Fruit fly (Drosophila melanogaster) whole organism, embryonic: ENCODE measurements around the gene CG10550.

Source experiments
- CG31388 ChIP-seq: fragments of 200-800 bp; sonication (Bioruptor generic); optimal IDR thresholded peaks from 2 replicates; lab custom pipeline; 2016; ENCODE audit warnings: missing biosample characterization, missing genetic modification characterization
- CG5953 ChIP-seq: fragments of 200-800 bp; sonication (Bioruptor generic); IDR thresholded peaks from 2 replicates; pipeline ENCODE4 v1.3.6; 2022; ENCODE audit warnings: missing biosample characterization, missing genetic modification characterization
- CG7963 ChIP-seq: fragments of 200-800 bp; sonication (Bioruptor generic); IDR thresholded peaks from 3 replicates; pipeline ENCODE4 v1.3.6; 2022; ENCODE audit warnings: missing biosample characterization, missing genetic modification characterization; ENCODE audit not compliant: partially characterized antibody
- CG8478 ChIP-seq: fragments of >200 bp; optimal IDR thresholded peaks from 2 replicates; lab custom pipeline; 2018
- CG8765 ChIP-seq: fragments of 200-800 bp; sonication (Bioruptor generic); IDR thresholded peaks from 2 replicates; pipeline ENCODE4 v1.3.6; 2022; ENCODE audit warnings: missing biosample characterization, missing genetic modification characterization
- Lpt ChIP-seq: fragments of >200 bp; optimal IDR thresholded peaks from 2 replicates; lab custom pipeline; 2018; ENCODE audit warnings: missing biosample characterization, missing genetic modification characterization
- ac ChIP-seq: fragments of 200-800 bp; sonication (Bioruptor generic); optimal IDR thresholded peaks from 3 replicates; lab custom pipeline; 2017; ENCODE audit warnings: missing biosample characterization, mild to moderate bottlenecking, missing genetic modification characterization
- ase ChIP-seq: fragments of 200-800 bp; sonication (Bioruptor generic); IDR thresholded peaks from 3 replicates; pipeline ENCODE4 v1.3.6; 2022; ENCODE audit warnings: missing biosample characterization, missing genetic modification characterization
- fru ChIP-seq: fragments of >200 bp; optimal IDR thresholded peaks from 2 replicates; lab custom pipeline; 2017
- pb ChIP-seq: fragments of 200-800 bp; sonication (Bioruptor generic); optimal IDR thresholded peaks from 3 replicates; lab custom pipeline; 2016; ENCODE audit warnings: missing biosample characterization, missing genetic modification characterization
- psq ChIP-seq: fragments of 200-800 bp; sonication (Bioruptor generic); optimal IDR thresholded peaks from 2 replicates; lab custom pipeline; 2017; ENCODE audit warnings: missing biosample characterization, missing genetic modification characterization
- tgo ChIP-seq: fragments of 200-800 bp; sonication (Bioruptor generic); IDR thresholded peaks from 3 replicates; pipeline ENCODE4 v1.3.6; 2022; ENCODE audit warnings: missing biosample characterization, missing genetic modification characterization
- vnd ChIP-seq: fragments of 200-800 bp; sonication (Bioruptor generic); IDR thresholded peaks from 3 replicates; pipeline ENCODE4 v1.3.6; 2022; ENCODE audit warnings: missing biosample characterization, missing genetic modification characterization; ENCODE audit not compliant: partially characterized antibody

DNA sequence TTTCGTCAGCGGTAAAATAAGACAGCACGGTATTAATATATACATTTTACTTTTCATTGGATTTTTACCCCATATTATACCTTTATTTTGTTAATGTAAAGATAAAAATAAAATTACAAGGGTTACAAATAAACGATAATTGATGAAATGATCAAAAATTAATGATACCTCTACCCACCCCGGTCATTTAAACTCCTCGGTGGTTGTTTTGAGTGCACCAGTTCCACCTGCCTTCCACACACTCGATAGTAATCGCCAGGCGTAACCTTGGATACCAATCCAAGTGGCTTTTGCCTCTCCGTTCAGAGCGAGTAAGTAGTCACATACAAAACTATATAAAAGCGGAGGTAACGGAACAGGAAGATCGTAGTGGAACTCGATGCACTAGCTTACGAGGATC, 31.8 kb upstream of the CG10550 start, which contains the start of gene rha:
- TF ChIP-seq vnd (GFP tag; lab: Robert Waterston, UW) (no peak), psq (GFP tag; lab: Kevin White, UChicago) (no peak), CG5953 (GFP tag; lab: Robert Waterston, UW) (no peak), tgo (GFP tag; lab: Robert Waterston, UW) (no peak), Lpt (GFP tag; lab: Kevin White, UChicago) (no peak), CG31388 (no peak), CG8765 (no peak), ac (GFP tag; lab: Kevin White, UChicago) (no peak), CG7963 (GFP tag; lab: Robert Waterston, UW) (no peak), ase (GFP tag; lab: Robert Waterston, UW) (no peak), fru (lab: Kevin White, UChicago) (no peak), pb (GFP tag; lab: Kevin White, UChicago) (no peak), CG8478 (no peak)
